Worm (Caenorhabditis elegans) whole organism, young adult: ENCODE results near the gene F09G8.10.

Source experiments
- F22D6.2 ChIP-seq: sonication (generic microtip); optimal IDR thresholded peaks from 2 replicates; lab custom pipeline; 2016; ENCODE audit warnings: mild to moderate bottlenecking, missing genetic modification characterization, missing compliant biosample characterization
- F23B12.7 ChIP-seq: sonication (generic microtip); optimal IDR thresholded peaks from 2 replicates; lab custom pipeline; 2017; ENCODE audit warnings: missing genetic modification characterization, mild to moderate bottlenecking, missing compliant biosample characterization, antibody characterized with exemption, moderate library complexity; ENCODE audit not compliant: insufficient read depth
- K12H6.12 ChIP-seq: fragments of 200-800 bp; sonication (Bioruptor generic); optimal IDR thresholded peaks from 2 replicates; lab custom pipeline; 2018; ENCODE audit warnings: mild to moderate bottlenecking, missing genetic modification characterization, missing compliant biosample characterization
- T26A5.8 ChIP-seq: sonication (generic microtip); optimal IDR thresholded peaks from 2 replicates; lab custom pipeline; 2016; ENCODE audit warnings: missing genetic modification characterization, missing compliant biosample characterization
- Y53F4B.3 ChIP-seq: fragments of 200-800 bp; sonication (Bioruptor generic); IDR thresholded peaks from 2 replicates; pipeline ENCODE4 v1.3.6; 2022; ENCODE audit warnings: missing genetic modification reagents, missing genetic modification characterization, missing compliant biosample characterization
- Y53G8AR.9 ChIP-seq: fragments of 200-800 bp; sonication (Bioruptor generic); conservative IDR thresholded peaks from 2 replicates; pipeline ENCODE4 v1.3.6; 2022; ENCODE audit warnings: missing genetic modification reagents, missing genetic modification characterization, missing compliant biosample characterization
- Y56A3A.18 ChIP-seq: fragments of 200-800 bp; sonication (Bioruptor generic); IDR thresholded peaks from 2 replicates; pipeline ENCODE4 v1.3.6; 2022; ENCODE audit warnings: missing genetic modification reagents, missing genetic modification characterization, missing compliant biosample characterization
- akir-1 ChIP-seq: fragments of 200-800 bp; sonication (Bioruptor generic); optimal IDR thresholded peaks from 2 replicates; lab custom pipeline; 2018; ENCODE audit warnings: mild to moderate bottlenecking, missing genetic modification characterization, moderate library complexity, missing compliant biosample characterization
- aptf-3 ChIP-seq: fragments of 200-800 bp; sonication (Bioruptor generic); IDR thresholded peaks from 2 replicates; pipeline ENCODE4 v1.3.6; 2022; ENCODE audit warnings: missing genetic modification characterization, missing compliant biosample characterization
- attf-3 ChIP-seq: fragments of 200-800 bp; sonication (Bioruptor generic); conservative IDR thresholded peaks from 2 replicates; pipeline ENCODE4 v1.3.6; 2022; ENCODE audit warnings: missing genetic modification reagents, missing genetic modification characterization, missing compliant biosample characterization
- ccch-3 ChIP-seq: fragments of 200-800 bp; sonication (Bioruptor generic); optimal IDR thresholded peaks from 2 replicates; lab custom pipeline; 2018; ENCODE audit warnings: mild to moderate bottlenecking, missing genetic modification characterization, missing compliant biosample characterization
- cebp-2 ChIP-seq: fragments of 200-800 bp; sonication (Bioruptor generic); IDR thresholded peaks from 2 replicates; pipeline ENCODE4 v1.3.6; 2022; ENCODE audit warnings: missing genetic modification characterization, missing compliant biosample characterization
- ceh-100 ChIP-seq: fragments of 200-800 bp; sonication (Bioruptor generic); IDR thresholded peaks from 2 replicates; pipeline ENCODE4 v1.3.6; 2022; ENCODE audit warnings: missing genetic modification reagents, missing genetic modification characterization, missing compliant biosample characterization
- ceh-40 ChIP-seq: fragments of 200-800 bp; sonication (Bioruptor generic); IDR thresholded peaks from 2 replicates; pipeline ENCODE4 v1.3.6; 2022; ENCODE audit warnings: missing genetic modification characterization, missing compliant biosample characterization
- ceh-79 ChIP-seq: sonication (generic microtip); optimal IDR thresholded peaks from 2 replicates; lab custom pipeline; 2017; ENCODE audit warnings: mild to moderate bottlenecking, missing genetic modification characterization, missing compliant biosample characterization
- dpff-1 ChIP-seq: sonication (generic microtip); optimal IDR thresholded peaks from 2 replicates; lab custom pipeline; 2017; ENCODE audit warnings: mild to moderate bottlenecking, missing genetic modification characterization, missing compliant biosample characterization
- egl-18 ChIP-seq: fragments of 200-800 bp; sonication (Bioruptor generic); IDR thresholded peaks from 2 replicates; pipeline ENCODE4 v1.3.6; 2022; ENCODE audit warnings: missing genetic modification reagents, missing genetic modification characterization, missing compliant biosample characterization
- hlh-26 ChIP-seq: fragments of 200-800 bp; sonication (Bioruptor generic); conservative IDR thresholded peaks from 2 replicates; pipeline ENCODE4 v1.3.6; 2022; ENCODE audit warnings: missing genetic modification reagents, missing genetic modification characterization, missing compliant biosample characterization
- lag-1 ChIP-seq: fragments of 200-800 bp; sonication (Bioruptor generic); IDR thresholded peaks from 2 replicates; pipeline ENCODE4 v1.3.6; 2022; ENCODE audit warnings: missing genetic modification reagents, missing genetic modification characterization, missing compliant biosample characterization
- let-607 ChIP-seq, 2 experiments: fragments of 200-800 bp in 1 of 2; sonication (Bioruptor generic) in 1 of 2; sonication (generic microtip) in 1 of 2; optimal IDR thresholded peaks; 2 replicates each; lab custom pipeline; 2016 to 2018; ENCODE audit warnings: mild to moderate bottlenecking in 2 of 2, missing compliant biosample characterization in 2 of 2, missing genetic modification characterization in 2 of 2, moderate library complexity in 2 of 2, missing genotype in 1 of 2
- lin-35 ChIP-seq, 3 experiments: fragments of 150-350 bp in 2 of 3; sonication (generic microtip) in 1 of 3; optimal IDR thresholded peaks; 2 replicates each; lab custom pipeline; 2014 to 2018; ENCODE audit warnings: missing biosample characterization in 3 of 3, missing genetic modification characterization in 3 of 3, missing genetic modification reagents in 3 of 3
- lin-54 ChIP-seq: fragments of 200-800 bp; sonication (Bioruptor generic); optimal IDR thresholded peaks from 2 replicates; lab custom pipeline; 2018; ENCODE audit warnings: mild to moderate bottlenecking, missing genetic modification characterization, missing compliant biosample characterization
- lsy-27 ChIP-seq: sonication (generic microtip); optimal IDR thresholded peaks from 2 replicates; lab custom pipeline; 2017; ENCODE audit warnings: missing genetic modification characterization, mild to moderate bottlenecking, missing compliant biosample characterization, antibody characterized with exemption, missing genotype, borderline replicate concordance; ENCODE audit not compliant: insufficient read depth
- madf-3 ChIP-seq: fragments of 200-800 bp; sonication (Bioruptor generic); IDR thresholded peaks from 2 replicates; pipeline ENCODE4 v1.3.6; 2022; ENCODE audit warnings: missing genetic modification reagents, missing genetic modification characterization, missing compliant biosample characterization
- mxl-1 ChIP-seq: sonication (generic microtip); optimal IDR thresholded peaks from 2 replicates; lab custom pipeline; 2016; ENCODE audit warnings: missing genetic modification characterization, missing compliant biosample characterization
- nfya-1 ChIP-seq: sonication (generic microtip); optimal IDR thresholded peaks from 2 replicates; lab custom pipeline; 2017; ENCODE audit warnings: antibody characterized with exemption, missing compliant biosample characterization, missing genetic modification characterization, borderline replicate concordance; ENCODE audit not compliant: insufficient read depth
- nfya-2 ChIP-seq: fragments of 200-800 bp; sonication (Bioruptor generic); IDR thresholded peaks from 2 replicates; pipeline ENCODE4 v1.3.6; 2022; ENCODE audit warnings: missing genetic modification reagents, missing genetic modification characterization, missing compliant biosample characterization
- nfyb-1 ChIP-seq: fragments of 200-800 bp; sonication (Bioruptor generic); IDR thresholded peaks from 2 replicates; pipeline ENCODE4 v1.3.6; 2022; ENCODE audit warnings: missing genetic modification reagents, missing genetic modification characterization, missing compliant biosample characterization
- nhr-27 ChIP-seq: fragments of 200-800 bp; sonication (Bioruptor generic); optimal IDR thresholded peaks from 2 replicates; lab custom pipeline; 2018; ENCODE audit warnings: mild to moderate bottlenecking, missing genetic modification characterization, moderate library complexity, missing compliant biosample characterization
- nhr-80 ChIP-seq: sonication (generic microtip); optimal IDR thresholded peaks from 2 replicates; lab custom pipeline; 2016; ENCODE audit warnings: missing genetic modification characterization, missing compliant biosample characterization
- pbrm-1 ChIP-seq: fragments of 200-800 bp; sonication (Bioruptor generic); IDR thresholded peaks from 2 replicates; pipeline ENCODE4 v1.3.6; 2022; ENCODE audit warnings: missing genetic modification reagents, missing genetic modification characterization, missing compliant biosample characterization
- sdz-38 ChIP-seq: sonication (generic microtip); optimal IDR thresholded peaks from 2 replicates; lab custom pipeline; 2016; ENCODE audit warnings: missing genotype, missing genetic modification characterization, missing compliant biosample characterization
- snpc-1.1 ChIP-seq: sonication (generic microtip); optimal IDR thresholded peaks from 2 replicates; lab custom pipeline; 2017; ENCODE audit warnings: missing genetic modification characterization, mild to moderate bottlenecking, missing compliant biosample characterization, antibody characterized with exemption, moderate library complexity, missing genotype, missing genetic modification reagents; ENCODE audit not compliant: insufficient read depth
- somi-1 ChIP-seq: fragments of 200-800 bp; sonication (Bioruptor generic); optimal IDR thresholded peaks from 2 replicates; lab custom pipeline; 2018; ENCODE audit warnings: mild to moderate bottlenecking, missing genetic modification characterization, missing compliant biosample characterization
- sptf-2 ChIP-seq: fragments of 200-800 bp; sonication (Bioruptor generic); optimal IDR thresholded peaks from 2 replicates; lab custom pipeline; 2018; ENCODE audit warnings: mild to moderate bottlenecking, missing genetic modification characterization, missing compliant biosample characterization
- tbx-9 ChIP-seq: sonication (generic microtip); optimal IDR thresholded peaks from 2 replicates; lab custom pipeline; 2016; ENCODE audit warnings: borderline replicate concordance, missing genetic modification characterization, inconsistent platforms, missing compliant biosample characterization
- unc-130 ChIP-seq: sonication (generic microtip); optimal IDR thresholded peaks from 2 replicates; lab custom pipeline; 2016; ENCODE audit warnings: missing genetic modification reagents, missing genetic modification characterization, missing compliant biosample characterization
- unc-62 ChIP-seq: fragments of 150-350 bp; optimal IDR thresholded peaks from 2 replicates; lab custom pipeline; 2014; ENCODE audit warnings: missing biosample characterization, missing genetic modification reagents, missing genetic modification characterization
- xnd-1 ChIP-seq: sonication (generic microtip); optimal IDR thresholded peaks from 2 replicates; lab custom pipeline; 2016; ENCODE audit warnings: missing genotype, missing genetic modification reagents, missing genetic modification characterization, missing compliant biosample characterization
- zfh-2 ChIP-seq: fragments of 200-800 bp; sonication (Bioruptor generic); conservative IDR thresholded peaks from 2 replicates; pipeline ENCODE4 v1.3.6; 2022; ENCODE audit warnings: missing genetic modification reagents, missing genetic modification characterization, missing compliant biosample characterization
- ztf-28 ChIP-seq: fragments of 200-800 bp; sonication (Bioruptor generic); IDR thresholded peaks from 2 replicates; pipeline ENCODE4 v1.3.6; 2022; ENCODE audit warnings: missing genetic modification reagents, missing genetic modification characterization, missing compliant biosample characterization
- ztf-3 ChIP-seq: fragments of 200-800 bp; sonication (Bioruptor generic); optimal IDR thresholded peaks from 2 replicates; lab custom pipeline; 2018; ENCODE audit warnings: mild to moderate bottlenecking, missing genetic modification characterization, missing compliant biosample characterization

The F09G8.10 gene

DNA sequence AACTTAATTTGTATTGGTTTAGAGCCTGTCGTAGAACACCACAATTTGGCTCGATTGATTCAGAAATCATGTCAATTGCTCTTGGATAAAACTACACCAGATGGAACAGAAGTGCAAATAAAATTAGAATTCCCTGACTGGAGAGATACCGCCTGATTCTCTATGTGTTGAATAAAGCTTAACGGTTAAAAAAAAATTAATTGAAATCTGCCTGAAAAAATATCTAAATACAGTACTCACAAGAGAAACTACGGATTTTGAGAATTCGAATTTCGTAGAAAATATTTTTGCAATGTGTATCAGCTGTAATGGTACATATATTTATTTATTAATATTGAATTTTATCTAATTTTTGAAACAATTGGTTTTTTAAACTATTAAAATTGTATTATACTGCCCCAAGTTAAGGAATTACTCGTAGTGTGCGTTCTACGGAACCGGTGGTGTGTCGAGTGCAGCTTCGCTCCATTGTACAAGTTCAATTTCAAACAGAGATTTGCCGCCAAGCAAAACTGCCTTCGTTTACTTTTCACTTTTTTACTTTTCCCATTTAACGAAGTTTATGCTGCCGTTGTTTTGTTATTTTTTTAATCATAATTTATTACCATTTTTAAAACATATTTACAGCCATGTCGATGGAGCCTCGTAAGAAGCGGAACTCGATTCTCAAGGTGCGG lies 21.8 kb downstream of the F09G8.10 start, which contains the start of gene knl-1 (continued):
- TF ChIP-seq F23B12.7 (tag; lab: Kevin White, UChicago) = peak; percentile 80
- TF ChIP-seq cebp-2 (GFP tag; lab: Robert Waterston, UW) = no peak
- TF ChIP-seq K12H6.12 (tag; lab: Kevin White, UChicago) = no peak
- no peak for TF ChIP-seq aptf-3 (GFP tag; lab: Robert Waterston, UW)
- TF ChIP-seq mxl-1 = no peak
- no peak for TF ChIP-seq Y56A3A.18 (GFP tag; lab: Robert Waterston, UW)
- TF ChIP-seq lsy-27 (tag; lab: Kevin White, UChicago) = no peak
- no peak for TF ChIP-seq nfya-1 (tag; lab: Kevin White, UChicago)
- peak; percentile 63; the same call in 1 of the 2 replicates for TF ChIP-seq attf-3 (GFP tag; lab: Robert Waterston, UW)
- TF ChIP-seq nfyb-1 (GFP tag; lab: Robert Waterston, UW) = no peak
- TF ChIP-seq hlh-26 (GFP tag; lab: Robert Waterston, UW) = no peak
- no peak for TF ChIP-seq sptf-2 (GFP tag; lab: Kevin White, UChicago)
- TF ChIP-seq egl-18 (GFP tag; lab: Robert Waterston, UW) = no peak
- TF ChIP-seq xnd-1 (tag; lab: Kevin White, UChicago) = no peak
- TF ChIP-seq, all 124 proteins: peak for 32

DNA sequence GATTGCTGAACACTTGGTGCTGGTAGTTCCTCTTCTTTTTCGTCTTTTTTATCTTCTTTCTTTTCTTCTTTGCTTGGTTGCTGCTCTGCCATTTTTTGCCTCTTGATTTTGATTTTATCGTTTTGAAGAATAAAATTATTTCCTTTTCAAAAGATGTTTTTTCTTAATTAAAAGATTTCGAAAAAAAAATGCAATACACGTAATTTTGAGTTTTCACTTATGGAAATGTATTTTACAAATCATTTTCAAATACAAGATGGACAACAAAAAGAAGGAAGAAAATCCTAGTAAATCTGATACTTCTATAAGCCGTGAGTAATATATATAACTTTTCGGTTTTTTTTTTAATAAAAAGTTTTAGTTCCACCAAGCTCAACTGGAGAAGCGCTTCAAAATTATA lies 22.6 kb downstream of the F09G8.10 start, which contains the start of the genes C02F5.10 and C02F5.2:
Gene C02F5.10 (minus strand): TSS at position 101 of the 400 bp plus-strand sequence.
Gene C02F5.2 (plus strand): TSS at position 239 of the 400 bp plus-strand sequence.
- no peak for TF ChIP-seq lin-35 (GFP tag; optimal IDR thresholded peaks at IDR 0.05; lab: Kevin White, UChicago)
- no peak for TF ChIP-seq zfh-2 (GFP tag; lab: Robert Waterston, UW)
- no peak for TF ChIP-seq nhr-27 (tag; lab: Kevin White, UChicago)
- TF ChIP-seq dpff-1 (tag; lab: Kevin White, UChicago) = no peak
- no peak for TF ChIP-seq F22D6.2 (tag; lab: Kevin White, UChicago)

DNA sequence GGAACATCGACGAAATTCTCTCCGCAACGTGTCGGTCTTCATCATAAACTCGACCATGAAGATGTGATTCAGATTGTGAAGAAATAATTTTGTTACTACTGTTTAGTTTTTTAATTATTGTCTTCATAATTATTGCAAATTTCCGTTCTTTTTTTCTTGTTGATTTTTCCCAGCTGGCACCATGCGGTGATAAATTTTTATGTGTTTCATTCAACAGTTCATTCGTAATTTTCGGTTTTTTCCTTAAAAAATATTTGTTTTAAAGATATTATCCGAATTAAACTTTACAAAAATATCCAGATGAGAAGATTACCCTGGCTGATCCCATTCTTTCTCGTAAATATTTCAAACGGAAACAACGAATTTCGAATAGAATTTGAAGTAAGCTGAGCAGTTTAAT lies 24.9 kb downstream of the F09G8.10 start, which contains the start of gene C02F5.13:
Gene C02F5.13 (plus strand): TSS at position 301 of the 400 bp plus-strand sequence.
- TF ChIP-seq T26A5.8 (no peak), nfya-2 (GFP tag; lab: Robert Waterston, UW) (no peak), K12H6.12 (tag; lab: Kevin White, UChicago) (no peak), egl-18 (GFP tag; lab: Robert Waterston, UW) (no peak), tbx-9 (no peak), snpc-1.1 (tag; lab: Kevin White, UChicago) (no peak), let-607 (tag; optimal IDR thresholded peaks at IDR 0.05; lab: Kevin White, UChicago) (no peak), ztf-3 (GFP tag; lab: Kevin White, UChicago) (no peak), akir-1 (GFP tag; lab: Kevin White, UChicago) (no peak), madf-3 (GFP tag; lab: Robert Waterston, UW) (no peak), lin-54 (GFP tag; lab: Kevin White, UChicago) (no peak)
- TF ChIP-seq, all 124 proteins: peak for 0

DNA sequence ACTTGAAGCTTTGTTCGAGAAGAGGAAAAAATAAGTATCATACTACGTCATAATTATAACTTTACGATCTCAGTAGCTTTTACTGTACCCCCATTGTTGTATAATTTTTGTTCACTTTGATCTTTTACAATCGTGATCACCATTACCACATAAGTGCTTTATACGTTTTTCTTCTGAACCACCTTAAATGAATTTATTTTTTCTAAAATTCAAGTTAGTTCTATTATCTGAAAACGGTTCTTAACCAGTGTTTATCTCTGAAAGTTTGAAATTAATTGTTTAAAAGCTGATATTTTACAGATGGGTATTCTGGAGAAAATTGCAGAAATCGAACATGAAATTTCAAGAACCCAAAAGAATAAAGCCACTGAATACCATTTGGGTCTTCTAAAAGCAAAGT lies 26.4 kb downstream of the F09G8.10 start, which contains the start of gene C02F5.3:
Gene C02F5.3 (plus strand): TSS at position 301 of the 400 bp plus-strand sequence.
- TF ChIP-seq unc-130 (GFP tag; lab: Kevin White, UChicago) (no peak), nfyb-1 (GFP tag; lab: Robert Waterston, UW) (no peak), Y56A3A.18 (GFP tag; lab: Robert Waterston, UW) (no peak), Y53F4B.3 (GFP tag; lab: Robert Waterston, UW) (no peak), ceh-100 (GFP tag; lab: Robert Waterston, UW) (no peak), unc-62 (no peak), somi-1 (no peak), zfh-2 (GFP tag; lab: Robert Waterston, UW) (no peak), ccch-3 (no peak), Y53G8AR.9 (GFP tag; lab: Robert Waterston, UW) (no peak), ztf-28 (no peak), lag-1 (GFP tag; lab: Robert Waterston, UW) (no peak), pbrm-1 (GFP tag; lab: Robert Waterston, UW) (no peak), ceh-40 (GFP tag; lab: Robert Waterston, UW) (no peak), ceh-79 (tag; lab: Kevin White, UChicago) (no peak), sdz-38 (tag; lab: Kevin White, UChicago) (no peak), nhr-80 (tag; lab: Kevin White, UChicago) (no peak), egl-18 (GFP tag; lab: Robert Waterston, UW) (no peak)
